Fruit fly (Drosophila melanogaster) whole organism, embryonic: ENCODE data around the gene bb8.

ENCODE experiments used
- B-H2 ChIP-seq: fragments of 200-800 bp; sonication (Bioruptor generic); optimal IDR thresholded peaks from 2 replicates; lab custom pipeline; 2018; ENCODE audit warnings: missing biosample characterization, mild to moderate bottlenecking, missing genetic modification characterization
- Bdp1 ChIP-seq: fragments of 200-800 bp; sonication (Bioruptor generic); optimal IDR thresholded peaks from 3 replicates; lab custom pipeline; 2016; ENCODE audit warnings: missing biosample characterization, missing genetic modification characterization
- Bgb ChIP-seq: fragments of 200-800 bp; sonication (Bioruptor generic); IDR thresholded peaks from 2 replicates; pipeline ENCODE4 v1.3.6; 2022; ENCODE audit warnings: missing biosample characterization, missing genetic modification characterization; ENCODE audit not compliant: partially characterized antibody
- CG11456 ChIP-seq: fragments of 200-800 bp; sonication (Bioruptor generic); IDR thresholded peaks from 3 replicates; pipeline ENCODE4 v1.3.6; 2022; ENCODE audit warnings: missing biosample characterization, missing genetic modification characterization
- CG12155 ChIP-seq: fragments of 200-800 bp; sonication (Bioruptor generic); optimal IDR thresholded peaks from 3 replicates; lab custom pipeline; 2016; ENCODE audit warnings: missing biosample characterization, missing genetic modification characterization
- CG17829 ChIP-seq: fragments of 200-800 bp; optimal IDR thresholded peaks from 2 replicates; lab custom pipeline; 2019; ENCODE audit warnings: missing biosample characterization, mild to moderate bottlenecking, missing genetic modification characterization, moderate library complexity
- CG4328 ChIP-seq: fragments of 200-800 bp; sonication (Bioruptor generic); optimal IDR thresholded peaks from 3 replicates; lab custom pipeline; 2017; ENCODE audit warnings: missing biosample characterization, missing genetic modification reagents, missing genetic modification characterization
- CG6272 ChIP-seq: fragments of 200-800 bp; sonication (Bioruptor generic); IDR thresholded peaks from 2 replicates; pipeline ENCODE4 v1.3.6; 2022; ENCODE audit warnings: missing biosample characterization, missing genetic modification characterization
- CG6765 ChIP-seq: fragments of 200-800 bp; sonication (Bioruptor generic); optimal IDR thresholded peaks from 3 replicates; lab custom pipeline; 2017; ENCODE audit warnings: missing biosample characterization, mild to moderate bottlenecking, missing genetic modification characterization
- CG7928 ChIP-seq: fragments of 200-800 bp; sonication (Bioruptor generic); optimal IDR thresholded peaks from 2 replicates; lab custom pipeline; 2017; ENCODE audit warnings: missing biosample characterization, mild to moderate bottlenecking, missing genetic modification characterization
- CG9932 ChIP-seq: fragments of 200-800 bp; sonication (Bioruptor generic); IDR thresholded peaks from 2 replicates; pipeline ENCODE4 v1.3.6; 2022; ENCODE audit warnings: missing biosample characterization, missing genetic modification characterization
- CTCF ChIP-seq: fragments of 200-800 bp; sonication (Bioruptor generic); optimal IDR thresholded peaks from 2 replicates; lab custom pipeline; 2017; ENCODE audit warnings: missing biosample characterization, mild to moderate bottlenecking, missing genetic modification characterization, moderate library complexity
- D ChIP-seq, 2 experiments: fragments of 200-800 bp in 1 of 2; fragments of >200 bp in 1 of 2; sonication (Bioruptor generic) in 1 of 2; optimal IDR thresholded peaks; 2 replicates in 1 of 2; 3 replicates in 1 of 2; lab custom pipeline; 2017; ENCODE audit warnings: mild to moderate bottlenecking in 1 of 2, missing biosample characterization in 1 of 2, missing genetic modification characterization in 1 of 2, missing genetic modification reagents in 1 of 2
- Doc2 ChIP-seq: fragments of 200-800 bp; sonication (Bioruptor generic); IDR thresholded peaks from 2 replicates; pipeline ENCODE4 v1.3.6; 2022; ENCODE audit warnings: missing biosample characterization, missing genetic modification characterization
- Doc3 ChIP-seq: fragments of 200-800 bp; sonication (Bioruptor generic); IDR thresholded peaks from 3 replicates; pipeline ENCODE4 v1.3.6; 2022; ENCODE audit warnings: missing biosample characterization, missing genetic modification characterization; ENCODE audit not compliant: partially characterized antibody
- Eip74EF ChIP-seq, 2 experiments: fragments of 200-800 bp in 1 of 2; fragments of >200 bp in 1 of 2; sonication (Bioruptor generic) in 1 of 2; optimal IDR thresholded peaks; 2 replicates each; lab custom pipeline; 2017 to 2019; ENCODE audit warnings: missing biosample characterization in 2 of 2, missing genetic modification characterization in 2 of 2, mild to moderate bottlenecking in 1 of 2, moderate library complexity in 1 of 2
- Hand ChIP-seq: fragments of 200-800 bp; sonication (Bioruptor generic); optimal IDR thresholded peaks from 2 replicates; lab custom pipeline; 2017; ENCODE audit warnings: mild to moderate bottlenecking, missing biosample characterization, missing genetic modification reagents, missing genetic modification characterization
- Hmr ChIP-seq: fragments of 200-800 bp; sonication (Bioruptor generic); optimal IDR thresholded peaks from 3 replicates; lab custom pipeline; 2017; ENCODE audit warnings: mild to moderate bottlenecking, missing biosample characterization, missing genetic modification reagents, missing genetic modification characterization
- Mes4 ChIP-seq: fragments of 200-800 bp; sonication (Bioruptor generic); optimal IDR thresholded peaks from 2 replicates; lab custom pipeline; 2016; ENCODE audit warnings: missing biosample characterization, missing genetic modification characterization
- NfI ChIP-seq: fragments of 200-800 bp; sonication (Bioruptor generic); optimal IDR thresholded peaks from 3 replicates; lab custom pipeline; 2018; ENCODE audit warnings: missing biosample characterization, mild to moderate bottlenecking, missing genetic modification characterization, moderate library complexity
- Oaz ChIP-seq: fragments of 200-800 bp; sonication (Bioruptor generic); IDR thresholded peaks from 2 replicates; pipeline ENCODE4 v1.3.6; 2022; ENCODE audit warnings: missing biosample characterization, missing genetic modification characterization
- Pdp1 ChIP-seq, 2 experiments: fragments of 200-800 bp; sonication (Bioruptor generic); optimal IDR thresholded peaks; 3 replicates each; lab custom pipeline; 2016; ENCODE audit warnings: missing biosample characterization in 2 of 2, missing genetic modification characterization in 2 of 2, mild to moderate bottlenecking in 1 of 2, moderate library complexity in 1 of 2
- Poxn ChIP-seq: fragments of 200-800 bp; sonication (Bioruptor generic); IDR thresholded peaks from 2 replicates; pipeline ENCODE4 v1.3.6; 2022; ENCODE audit warnings: missing biosample characterization, missing genetic modification characterization
- Ravus ChIP-seq: fragments of 200-800 bp; sonication (Bioruptor generic); IDR thresholded peaks from 2 replicates; pipeline ENCODE4 v1.3.6; 2022; ENCODE audit warnings: missing biosample characterization, missing genetic modification characterization
- Scr ChIP-seq: fragments of 200-800 bp; sonication (Bioruptor generic); IDR thresholded peaks from 2 replicates; pipeline ENCODE4 v1.3.6; 2022; ENCODE audit warnings: missing biosample characterization, missing genetic modification characterization; ENCODE audit not compliant: partially characterized antibody
- Side ChIP-seq: fragments of 200-800 bp; sonication (Bioruptor generic); optimal IDR thresholded peaks from 2 replicates; lab custom pipeline; 2016; ENCODE audit warnings: missing biosample characterization, missing genetic modification characterization
- Sox102F ChIP-seq: fragments of 200-800 bp; sonication (Bioruptor generic); optimal IDR thresholded peaks from 2 replicates; lab custom pipeline; 2018; ENCODE audit warnings: missing biosample characterization, mild to moderate bottlenecking, missing genetic modification characterization, moderate library complexity
- Vsx1 ChIP-seq: fragments of 200-800 bp; sonication (Bioruptor generic); optimal IDR thresholded peaks from 2 replicates; lab custom pipeline; 2017; ENCODE audit warnings: missing biosample characterization, mild to moderate bottlenecking, missing genetic modification characterization, missing genetic modification reagents
- ash1 ChIP-seq: fragments of 200-800 bp; sonication (Bioruptor generic); optimal IDR thresholded peaks from 2 replicates; lab custom pipeline; 2018; ENCODE audit warnings: missing biosample characterization, mild to moderate bottlenecking, missing genetic modification characterization
- corto ChIP-seq: fragments of 200-800 bp; sonication (Bioruptor generic); optimal IDR thresholded peaks from 2 replicates; lab custom pipeline; 2016; ENCODE audit warnings: missing biosample characterization, mild to moderate bottlenecking, missing genetic modification characterization, moderate library complexity
- ems ChIP-seq: fragments of 200-800 bp; sonication (Bioruptor generic); optimal IDR thresholded peaks from 3 replicates; lab custom pipeline; 2016; ENCODE audit warnings: missing biosample characterization, missing genetic modification characterization
- eyg ChIP-seq: fragments of 200-800 bp; sonication (Bioruptor generic); optimal IDR thresholded peaks from 3 replicates; lab custom pipeline; 2016; ENCODE audit warnings: missing biosample characterization, missing genetic modification characterization
- grau ChIP-seq: fragments of 200-800 bp; optimal IDR thresholded peaks from 3 replicates; lab custom pipeline; 2019; ENCODE audit warnings: missing biosample characterization, mild to moderate bottlenecking, missing genetic modification characterization, moderate library complexity
- gro ChIP-seq: fragments of 200-800 bp; sonication (Bioruptor generic); optimal IDR thresholded peaks from 2 replicates; lab custom pipeline; 2016; ENCODE audit warnings: missing biosample characterization, missing genetic modification characterization
- h ChIP-seq: fragments of >200 bp; optimal IDR thresholded peaks from 2 replicates; lab custom pipeline; 2017
- ham ChIP-seq: fragments of 200-800 bp; sonication (Bioruptor generic); IDR thresholded peaks from 2 replicates; pipeline ENCODE4 v1.3.6; 2022; ENCODE audit warnings: missing biosample characterization, missing genetic modification characterization
- hbn ChIP-seq: fragments of 200-800 bp; sonication (Bioruptor generic); IDR thresholded peaks from 2 replicates; pipeline ENCODE4 v1.3.6; 2022; ENCODE audit warnings: missing biosample characterization, missing genetic modification characterization; ENCODE audit not compliant: partially characterized antibody
- jumu ChIP-seq: fragments of 200-800 bp; sonication (Bioruptor generic); optimal IDR thresholded peaks from 3 replicates; lab custom pipeline; 2016; ENCODE audit warnings: missing biosample characterization, missing genetic modification characterization
- lov ChIP-seq, 2 experiments: fragments of 200-800 bp in 1 of 2; fragments of >200 bp in 1 of 2; sonication (Bioruptor generic) in 1 of 2; IDR thresholded peaks in 1 of 2; optimal IDR thresholded peaks in 1 of 2; 2 replicates in 1 of 2; 3 replicates in 1 of 2; pipeline versions ENCODE4 v1.3.6 to Lab custom; 2017 to 2022; ENCODE audit warnings: missing biosample characterization in 1 of 2, missing genetic modification characterization in 1 of 2
- oc ChIP-seq: fragments of 200-800 bp; sonication (Bioruptor generic); optimal IDR thresholded peaks from 2 replicates; lab custom pipeline; 2018; ENCODE audit warnings: missing biosample characterization, mild to moderate bottlenecking, missing genetic modification characterization, moderate library complexity
- phol ChIP-seq: fragments of 200-800 bp; sonication (Bioruptor generic); optimal IDR thresholded peaks from 3 replicates; lab custom pipeline; 2018; ENCODE audit warnings: missing biosample characterization, mild to moderate bottlenecking, missing genetic modification characterization, moderate library complexity
- pita ChIP-seq: fragments of 200-800 bp; sonication (Bioruptor generic); optimal IDR thresholded peaks from 2 replicates; lab custom pipeline; 2017; ENCODE audit warnings: missing biosample characterization, mild to moderate bottlenecking, missing genetic modification characterization
- repo ChIP-seq: fragments of 200-800 bp; sonication (Bioruptor generic); optimal IDR thresholded peaks from 2 replicates; lab custom pipeline; 2016; ENCODE audit warnings: missing biosample characterization, missing genetic modification characterization
- run ChIP-seq: fragments of 200-800 bp; sonication (Bioruptor generic); optimal IDR thresholded peaks from 3 replicates; lab custom pipeline; 2018; ENCODE audit warnings: missing biosample characterization, mild to moderate bottlenecking, missing genetic modification characterization
- sc ChIP-seq, 3 experiments: fragments of >200 bp in 2 of 3; fragments of 200-800 bp in 1 of 3; sonication (Bioruptor generic) in 1 of 3; optimal IDR thresholded peaks; 2 replicates in 2 of 3; 3 replicates in 1 of 3; lab custom pipeline; 2017; ENCODE audit warnings: mild to moderate bottlenecking in 1 of 3, missing biosample characterization in 1 of 3, missing genetic modification characterization in 1 of 3, missing genetic modification reagents in 1 of 3
- so ChIP-seq: fragments of 200-800 bp; sonication (Bioruptor generic); IDR thresholded peaks from 3 replicates; pipeline ENCODE4 v1.3.6; 2022; ENCODE audit warnings: missing biosample characterization, missing genetic modification characterization
- trh ChIP-seq: fragments of 200-800 bp; sonication (Bioruptor generic); optimal IDR thresholded peaks from 2 replicates; lab custom pipeline; 2016; ENCODE audit warnings: missing biosample characterization, missing genetic modification characterization
- usp ChIP-seq: fragments of >200 bp; optimal IDR thresholded peaks from 2 replicates; lab custom pipeline; 2017; ENCODE audit warnings: missing biosample characterization, missing genetic modification characterization
- zen2 ChIP-seq: fragments of 200-800 bp; sonication (Bioruptor generic); IDR thresholded peaks from 3 replicates; pipeline ENCODE4 v1.3.6; 2022; ENCODE audit warnings: missing biosample characterization, missing genetic modification characterization; ENCODE audit not compliant: partially characterized antibody

The bb8 gene

dm6 chr3R:23278704-23279379 lies 11.1 kb downstream of the bb8 start (continued):
- no peak for TF ChIP-seq repo (GFP tag; lab: Kevin White, UChicago)
- TF ChIP-seq B-H2 (GFP tag; lab: Kevin White, UChicago), result no peak
- no peak for TF ChIP-seq Bdp1 (GFP tag; lab: Kevin White, UChicago)
- TF ChIP-seq sc (optimal IDR thresholded peaks at IDR 0.05; lab: Kevin White, UChicago), result no peak
- no peak for TF ChIP-seq sc (GFP tag; optimal IDR thresholded peaks at IDR 0.05; lab: Kevin White, UChicago)
- no peak for TF ChIP-seq pita (GFP tag; lab: Kevin White, UChicago)
- no peak for TF ChIP-seq CG17829 (tag; lab: Kevin White, UChicago)
- TF ChIP-seq CG6765 (GFP tag; lab: Kevin White, UChicago), result no peak
- TF ChIP-seq NfI, result no peak
- TF ChIP-seq Pdp1 (GFP tag; optimal IDR thresholded peaks at IDR 0.05; lab: Kevin White, UChicago), result no peak
- TF ChIP-seq ems (GFP tag; lab: Kevin White, UChicago), result no peak
- no peak for TF ChIP-seq CG9932 (GFP tag; lab: Robert Waterston, UW)
- no peak for TF ChIP-seq corto (GFP tag; lab: Kevin White, UChicago)
- peak; percentile 29; the same call in 1 of the 3 replicates for TF ChIP-seq so (GFP tag; lab: Robert Waterston, UW)
- no peak for TF ChIP-seq CG6272 (GFP tag; lab: Robert Waterston, UW)
- no peak for TF ChIP-seq h
- TF ChIP-seq lov (optimal IDR thresholded peaks at IDR 0.05; lab: Kevin White, UChicago), result no peak
- TF ChIP-seq lov (GFP tag; IDR thresholded peaks at IDR 0.05; lab: Robert Waterston, UW), result no peak
- no peak for TF ChIP-seq Vsx1 (GFP tag; lab: Kevin White, UChicago)
- no peak for TF ChIP-seq Doc3 (GFP tag; lab: Robert Waterston, UW)
- TF ChIP-seq gro, result no peak
- no peak for TF ChIP-seq ash1
- TF ChIP-seq Scr (GFP tag; lab: Robert Waterston, UW), result no peak
- TF ChIP-seq Sox102F (GFP tag; lab: Kevin White, UChicago), result no peak
- TF ChIP-seq CG11456 (GFP tag; lab: Robert Waterston, UW), result no peak
- no peak for TF ChIP-seq ham (GFP tag; lab: Robert Waterston, UW)
- no peak for TF ChIP-seq eyg (GFP tag; lab: Kevin White, UChicago)
- no peak for TF ChIP-seq grau (tag; lab: Kevin White, UChicago)
- no peak for TF ChIP-seq Eip74EF (GFP tag; optimal IDR thresholded peaks at IDR 0.05; lab: Kevin White, UChicago)
- TF ChIP-seq usp (GFP tag; lab: Kevin White, UChicago), result no peak
- no peak for TF ChIP-seq Poxn
- no peak for TF ChIP-seq hbn (GFP tag; lab: Robert Waterston, UW)
- TF ChIP-seq trh (GFP tag; lab: Kevin White, UChicago), result no peak
- TF ChIP-seq Hand (GFP tag; lab: Kevin White, UChicago), result no peak
- no peak for TF ChIP-seq Side (GFP tag; lab: Kevin White, UChicago)
- peak; percentile 49 for TF ChIP-seq D (optimal IDR thresholded peaks at IDR 0.05; lab: Kevin White, UChicago)
- TF ChIP-seq D (GFP tag; optimal IDR thresholded peaks at IDR 0.05; lab: Kevin White, UChicago), result no peak
- no peak for TF ChIP-seq oc
- no peak for TF ChIP-seq Hmr
- TF ChIP-seq run, result no peak
- TF ChIP-seq CG4328, result no peak
- TF ChIP-seq Ravus (GFP tag; lab: Robert Waterston, UW), result no peak
- no peak for TF ChIP-seq CTCF (GFP tag; lab: Kevin White, UChicago)
- TF ChIP-seq Mes4 (GFP tag; lab: Kevin White, UChicago), result no peak
- no peak for TF ChIP-seq Oaz
- no peak for TF ChIP-seq jumu (GFP tag; lab: Kevin White, UChicago)
- TF ChIP-seq zen2 (GFP tag; lab: Robert Waterston, UW), result no peak
- no peak for TF ChIP-seq Doc2 (GFP tag; lab: Robert Waterston, UW)
- no peak for TF ChIP-seq phol (tag; lab: Kevin White, UChicago)
- no peak for TF ChIP-seq Bgb
- no peak for TF ChIP-seq CG7928 (GFP tag; lab: Kevin White, UChicago)
- TF ChIP-seq CG12155 (GFP tag; lab: Kevin White, UChicago), result no peak
